Worm (Caenorhabditis elegans) whole organism, late embryonic: ENCODE results near the gene ZC477.7.

Source experiments
- ahr-1 ChIP-seq: sonication (generic microtip); optimal IDR thresholded peaks from 2 replicates; lab custom pipeline; 2016; ENCODE audit warnings: missing genetic modification characterization, missing compliant biosample characterization
- ceh-18 ChIP-seq: sonication (generic microtip); optimal IDR thresholded peaks from 2 replicates; lab custom pipeline; 2016; ENCODE audit warnings: missing genetic modification characterization, missing compliant biosample characterization
- dve-1 ChIP-seq: sonication (generic microtip); optimal IDR thresholded peaks from 2 replicates; lab custom pipeline; 2017; ENCODE audit warnings: antibody characterized with exemption, mild to moderate bottlenecking, missing genetic modification characterization, missing compliant biosample characterization
- eyg-1 ChIP-seq: sonication (generic microtip); optimal IDR thresholded peaks from 2 replicates; lab custom pipeline; 2016; ENCODE audit warnings: missing genotype, missing genetic modification characterization, missing compliant biosample characterization
- odd-2 ChIP-seq: sonication (generic microtip); optimal IDR thresholded peaks from 2 replicates; lab custom pipeline; 2017; ENCODE audit warnings: antibody characterized with exemption, mild to moderate bottlenecking, missing genetic modification characterization, missing compliant biosample characterization
- pat-9 ChIP-seq: fragments of 200-800 bp; sonication (Bioruptor generic); optimal IDR thresholded peaks from 2 replicates; lab custom pipeline; 2018; ENCODE audit warnings: mild to moderate bottlenecking, missing genetic modification characterization, moderate library complexity, missing compliant biosample characterization
- pax-1 ChIP-seq: fragments of 150-350 bp; optimal IDR thresholded peaks from 2 replicates; lab custom pipeline; 2014; ENCODE audit warnings: missing biosample characterization, missing genetic modification characterization
- tbx-2 ChIP-seq: sonication (generic microtip); optimal IDR thresholded peaks from 2 replicates; lab custom pipeline; 2016; ENCODE audit warnings: missing genetic modification characterization, missing compliant biosample characterization
- unc-86 ChIP-seq: sonication (generic microtip); optimal IDR thresholded peaks from 2 replicates; lab custom pipeline; 2016; ENCODE audit warnings: missing genetic modification characterization, missing compliant biosample characterization

DNA sequence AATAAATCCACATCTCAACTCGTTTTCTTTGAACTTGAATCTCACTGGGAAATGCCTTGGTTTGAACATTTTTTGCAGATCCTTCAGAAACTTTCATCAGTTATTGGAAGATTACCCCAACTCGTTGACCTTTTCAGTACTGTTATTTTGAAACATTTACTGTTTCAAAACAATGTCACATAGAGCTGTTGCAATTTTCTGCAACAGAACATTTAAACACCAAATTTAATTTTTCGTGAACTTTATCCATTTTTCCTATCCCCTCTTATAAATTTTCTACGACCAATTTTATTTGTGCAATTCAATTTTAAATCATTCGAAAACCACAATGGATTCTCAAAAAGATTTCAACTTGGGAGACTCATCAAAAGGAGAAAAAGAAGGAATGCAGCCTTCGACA, 3.4 kb downstream of the ZC477.7 start, which contains the start of gene ZC477.2:
- TF ChIP-seq odd-2 (tag; lab: Kevin White, UChicago), result no peak
- no peak for TF ChIP-seq ceh-18 (tag; lab: Kevin White, UChicago)
- TF ChIP-seq pat-9 (tag; lab: Kevin White, UChicago), result no peak
- no peak for TF ChIP-seq pax-1
- no peak for TF ChIP-seq tbx-2 (tag; lab: Kevin White, UChicago)
- no peak for TF ChIP-seq unc-86 (tag; lab: Kevin White, UChicago)
- no peak for TF ChIP-seq dve-1 (tag; lab: Kevin White, UChicago)
- TF ChIP-seq eyg-1 (tag; lab: Kevin White, UChicago), result no peak
- no peak for TF ChIP-seq ahr-1 (tag; lab: Kevin White, UChicago)
